Worm (Caenorhabditis elegans) whole organism, dauer: ENCODE results near the gene del-6.

Experiments used
- unc-62 ChIP-seq: sonication (generic microtip); optimal IDR thresholded peaks from 2 replicates; lab custom pipeline; 2017; ENCODE audit warnings: missing biosample characterization, missing genetic modification reagents, missing genetic modification characterization

Gene del-6

ce11 chrV:10594810-10595209 is 22.1 kb downstream of the del-6 start, which contains the start of gene T21C9.11:
Gene T21C9.11 (minus strand): TSS chrV:10594910.
- no peak for TF ChIP-seq unc-62

ce11 chrV:10597234-10597633 is 24.5 kb downstream of the del-6 start, which contains the start of gene T21C9.13:
Gene T21C9.13 (plus strand): TSS chrV:10597266.
- no peak for TF ChIP-seq unc-62

- no peak for TF ChIP-seq unc-62
Measured at ce11 chrV:10598670-10599154, 26.0 kb downstream of the del-6 start, which contains the start of gene scpl-4. Gene scpl-4 (plus strand): TSS chrV:10599104.

- no peak for TF ChIP-seq unc-62
Measured at ce11 chrV:10602051-10602937, 29.6 kb downstream of the del-6 start, which contains the start of gene H27A22.1. Gene H27A22.1 (plus strand): TSS chrV:10602555.

ce11 chrV:10615496-10615895 is 42.8 kb downstream of the del-6 start, which contains the start of gene H09F14.1:
Gene H09F14.1 (minus strand): TSS chrV:10615596.
- no peak for TF ChIP-seq unc-62
